Fruit fly (Drosophila melanogaster): ENCODE results near the gene CG31368.

- no peak for TF ChIP-seq zen (tag; optimal IDR thresholded peaks at IDR 0.05)
- no peak for TF ChIP-seq CG4854 (GFP tag; optimal IDR thresholded peaks at IDR 0.05)
- TF ChIP-seq dan (GFP tag; IDR thresholded peaks at IDR 0.05): no peak
- TF ChIP-seq Dref (GFP tag; IDR thresholded peaks at IDR 0.05): no peak
- no peak for TF ChIP-seq disco-r (GFP tag; optimal IDR thresholded peaks at IDR 0.05)
- no peak for TF ChIP-seq grau (tag; optimal IDR thresholded peaks at IDR 0.05)
- no peak for TF ChIP-seq CG6272 (GFP tag; IDR thresholded peaks at IDR 0.05)
Measured at dm6 chr3R:11902893-11903292, 20.3 kb downstream of the CG31368 start.

All from whole organism, embryonic.